Worm (Caenorhabditis elegans): ENCODE measurements around the gene T11F9.14.

DNA sequence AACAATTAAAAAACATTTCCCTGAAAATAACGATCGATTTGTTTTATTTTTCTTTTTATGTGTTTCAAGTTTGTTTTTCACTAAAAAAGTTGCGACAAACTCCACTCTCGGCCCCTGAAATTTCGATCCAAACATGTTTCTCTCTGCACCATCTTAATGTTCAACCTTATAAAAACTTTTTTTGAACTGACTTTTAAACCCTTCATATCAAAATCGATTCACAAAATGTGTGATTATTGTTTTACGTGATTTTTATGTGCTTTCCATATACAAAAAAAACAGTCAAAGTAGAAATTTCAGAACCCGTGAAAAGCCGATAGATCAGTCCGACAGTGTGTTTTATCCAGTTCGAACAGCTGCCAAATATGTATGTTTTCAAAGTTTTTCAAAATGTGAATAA is 46.9 kb upstream of the T11F9.14 start, which contains the start of gene ccch-1:
- no peak for TF ChIP-seq nhr-120 (GFP tag; IDR thresholded peaks at IDR 0.05)
- TF ChIP-seq Y53G8AR.9 (GFP tag; conservative IDR thresholded peaks at IDR 0.05) = no peak
- no peak for TF ChIP-seq lag-1 (GFP tag; IDR thresholded peaks at IDR 0.05)
